Worm (Caenorhabditis elegans): ENCODE results near the gene srh-36.
A peak's percentile ranks its signal among the peaks of the same experiment; 100 is the strongest.

Gene srh-36

DNA sequence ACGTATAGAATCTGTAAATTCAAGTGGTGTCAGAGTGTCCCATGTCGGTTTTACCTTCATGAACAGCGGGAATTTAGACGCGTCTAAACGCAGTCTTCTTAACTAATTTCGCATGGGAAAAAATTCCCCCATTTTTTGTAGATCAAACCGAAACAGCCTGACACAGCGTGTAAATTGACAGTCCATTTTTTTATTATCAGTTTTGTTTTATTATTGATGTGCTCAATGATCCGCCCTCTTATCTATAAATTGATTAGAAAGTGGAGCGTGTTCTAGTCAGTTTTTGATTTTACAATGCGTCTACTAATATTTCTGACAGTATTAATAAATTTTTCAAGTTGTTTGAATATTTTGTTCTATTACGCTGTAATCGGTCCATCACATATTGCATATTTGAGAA lies 27.6 kb upstream of the srh-36 start, which contains the start of gene ugt-53:
Gene ugt-53, plus strand, starts transcription at position 273 of the 400 bp plus-strand sequence.
- TF ChIP-seq klf-2 (GFP tag; conservative IDR thresholded peaks at IDR 0.05) (no peak), cog-1 (tag; optimal IDR thresholded peaks at IDR 0.05) (no peak), ztf-23 (GFP tag; IDR thresholded peaks at IDR 0.05) (no peak), ref-1 (GFP tag; conservative IDR thresholded peaks at IDR 0.05) (no peak), flt-1 (GFP tag; IDR thresholded peaks at IDR 0.05) (no peak), T22C8.4 (GFP tag; IDR thresholded peaks at IDR 0.05) (no peak), med-1 (GFP tag; optimal IDR thresholded peaks at IDR 0.05; ENCODE audit: insufficient read depth) (no peak), tab-1 (GFP tag; IDR thresholded peaks at IDR 0.05) (no peak), ztf-29 (GFP tag; IDR thresholded peaks at IDR 0.05) (no peak)

DNA sequence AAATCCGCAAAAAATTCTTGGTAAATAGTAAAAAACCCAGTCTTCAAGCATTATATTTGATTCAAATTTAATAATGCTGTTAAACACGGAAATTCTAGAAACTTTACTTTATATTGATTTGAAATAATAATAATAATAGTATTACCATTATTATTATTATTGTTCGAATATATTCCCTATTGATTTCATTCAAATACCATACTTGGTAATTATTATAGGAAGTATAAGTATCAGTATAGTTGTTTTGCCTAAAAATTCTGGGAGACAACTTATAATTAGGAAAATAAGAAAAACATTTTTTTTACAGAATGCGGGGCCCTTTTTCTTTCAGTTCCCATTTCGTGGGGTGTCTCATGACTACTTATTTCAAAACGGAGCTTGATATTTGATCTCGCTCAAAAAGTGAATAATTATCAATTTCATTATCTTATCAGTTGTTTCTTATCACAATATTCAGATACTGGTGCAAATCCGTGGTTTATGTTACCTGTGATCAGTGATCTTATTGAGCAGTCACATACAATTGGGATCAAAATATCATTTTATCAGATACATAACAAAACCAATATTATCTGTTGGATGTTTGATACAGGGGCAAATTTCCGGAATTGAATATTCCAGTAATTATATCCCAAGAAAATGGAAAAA lies 26.9 kb upstream of the srh-36 start, which contains the start of gene srj-49:
Gene srj-49, minus strand, starts transcription at position 51 of the 648 bp plus-strand sequence.
- TF ChIP-seq ref-1 (GFP tag; conservative IDR thresholded peaks at IDR 0.05), result no peak
- no peak for TF ChIP-seq ztf-29 (GFP tag; IDR thresholded peaks at IDR 0.05)
- TF ChIP-seq klf-2 (GFP tag; conservative IDR thresholded peaks at IDR 0.05), result no peak
- TF ChIP-seq med-1 (GFP tag; optimal IDR thresholded peaks at IDR 0.05; ENCODE audit: insufficient read depth), result no peak
- TF ChIP-seq flt-1 (GFP tag; IDR thresholded peaks at IDR 0.05), result no peak
- TF ChIP-seq cog-1 (tag; optimal IDR thresholded peaks at IDR 0.05), result no peak
- no peak for TF ChIP-seq ztf-23 (GFP tag; IDR thresholded peaks at IDR 0.05)
- TF ChIP-seq tab-1 (GFP tag; IDR thresholded peaks at IDR 0.05), result no peak
- TF ChIP-seq T22C8.4 (GFP tag; IDR thresholded peaks at IDR 0.05), result no peak

DNA sequence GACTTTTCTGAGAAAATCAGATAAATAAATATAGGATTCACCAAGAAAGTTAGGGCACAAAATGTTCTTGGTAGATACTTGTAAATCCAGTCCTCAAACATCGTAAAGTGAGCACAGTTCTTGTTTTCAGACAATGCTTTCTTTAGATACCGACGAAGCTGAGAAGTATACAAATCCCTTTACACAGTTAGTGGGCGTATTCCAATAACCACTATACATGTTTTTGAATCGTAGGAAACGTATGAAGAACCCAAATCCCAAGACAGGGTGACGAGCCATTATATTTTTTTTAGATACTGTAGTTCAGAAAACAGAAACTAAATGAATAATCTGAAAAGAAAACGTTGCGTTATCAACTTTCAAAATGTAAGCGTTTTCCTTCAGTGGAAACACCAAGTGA lies 24.3 kb upstream of the srh-36 start, which contains the start of gene srj-44:
Gene srj-44, minus strand, starts transcription at position 101 of the 400 bp plus-strand sequence.
- TF ChIP-seq ref-1 (GFP tag; conservative IDR thresholded peaks at IDR 0.05) (no peak), ztf-23 (GFP tag; IDR thresholded peaks at IDR 0.05) (no peak), ztf-29 (GFP tag; IDR thresholded peaks at IDR 0.05) (no peak), flt-1 (GFP tag; IDR thresholded peaks at IDR 0.05) (no peak), klf-2 (GFP tag; conservative IDR thresholded peaks at IDR 0.05) (no peak), tab-1 (GFP tag; IDR thresholded peaks at IDR 0.05) (no peak), med-1 (GFP tag; optimal IDR thresholded peaks at IDR 0.05; ENCODE audit: insufficient read depth) (no peak), cog-1 (tag; optimal IDR thresholded peaks at IDR 0.05) (no peak), T22C8.4 (GFP tag; IDR thresholded peaks at IDR 0.05) (no peak)

DNA sequence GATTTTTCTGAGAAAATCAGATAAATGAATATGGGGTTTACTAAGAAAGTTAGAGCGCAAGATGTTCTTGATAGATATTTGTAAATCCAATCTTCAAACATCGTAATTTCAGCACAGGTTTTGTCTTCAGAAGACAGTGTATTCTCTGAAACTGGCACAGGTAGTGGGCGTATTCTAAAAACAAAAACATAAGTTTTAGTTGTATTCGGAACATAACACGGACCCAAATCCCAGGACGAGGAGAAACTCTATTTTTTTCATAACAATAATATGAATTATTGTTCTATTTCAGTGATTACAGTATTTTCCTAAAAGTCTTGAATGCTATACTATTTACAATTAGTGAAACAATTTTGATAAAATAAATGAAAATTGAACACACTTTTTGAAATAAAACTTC lies 15.0 kb upstream of the srh-36 start, which contains the start of gene srj-45:
Gene srj-45, minus strand, starts transcription at position 101 of the 400 bp plus-strand sequence.
- TF ChIP-seq ztf-23 (GFP tag; IDR thresholded peaks at IDR 0.05), result no peak
- TF ChIP-seq flt-1 (GFP tag; IDR thresholded peaks at IDR 0.05), result no peak

DNA sequence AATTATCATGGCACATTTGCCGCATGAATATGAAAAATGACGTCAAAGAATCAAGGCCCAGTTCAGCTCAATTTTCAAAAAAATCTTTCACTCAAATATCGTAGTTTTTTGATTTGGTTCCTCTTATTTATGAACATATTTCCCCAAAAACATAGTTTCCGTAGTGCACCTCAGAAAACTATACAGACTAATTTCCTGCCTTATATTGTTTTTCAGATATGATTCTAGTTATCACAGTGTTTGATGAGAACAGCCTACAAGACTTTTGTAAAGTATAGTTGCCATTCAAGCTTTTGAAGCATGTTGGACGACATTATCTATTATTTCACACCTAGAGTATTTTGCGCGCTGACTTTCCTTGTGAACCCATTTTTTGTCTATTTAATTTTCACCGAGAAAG lies 11.2 kb upstream of the srh-36 start, which contains the start of gene srj-50:
Gene srj-50, plus strand, starts transcription at position 301 of the 400 bp plus-strand sequence.
- TF ChIP-seq ref-1 (GFP tag; conservative IDR thresholded peaks at IDR 0.05) (no peak), ztf-23 (GFP tag; IDR thresholded peaks at IDR 0.05) (no peak), T22C8.4 (GFP tag; IDR thresholded peaks at IDR 0.05) (no peak), flt-1 (GFP tag; IDR thresholded peaks at IDR 0.05) (no peak), tab-1 (GFP tag; IDR thresholded peaks at IDR 0.05) (no peak)

DNA sequence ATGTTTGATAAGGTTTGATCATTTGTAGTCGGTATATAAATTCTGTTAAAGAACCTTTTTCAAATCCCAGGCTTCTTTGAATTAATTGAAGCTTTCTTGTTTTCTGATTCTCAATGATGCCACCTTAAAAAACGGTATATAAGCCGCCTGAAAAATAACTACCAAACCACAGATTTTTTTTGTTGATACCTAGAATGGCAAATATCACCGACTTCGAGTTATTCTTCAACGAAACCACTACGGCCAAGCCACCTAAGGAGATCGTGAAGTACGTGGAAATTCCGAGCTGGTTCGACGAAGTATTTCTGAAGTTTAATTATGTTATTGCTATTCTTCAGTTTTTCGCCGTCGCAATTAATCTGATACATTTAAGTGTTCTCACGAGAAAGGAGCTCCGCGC lies 9.3 kb upstream of the srh-36 start, which contains the start of gene srw-2:
Gene srw-2, plus strand, starts transcription at position 62 of the 400 bp plus-strand sequence.
- TF ChIP-seq ztf-29 (GFP tag; IDR thresholded peaks at IDR 0.05), result no peak
- no peak for TF ChIP-seq med-1 (GFP tag; optimal IDR thresholded peaks at IDR 0.05; ENCODE audit: insufficient read depth)
- TF ChIP-seq tab-1 (GFP tag; IDR thresholded peaks at IDR 0.05), result no peak
- no peak for TF ChIP-seq T22C8.4 (GFP tag; IDR thresholded peaks at IDR 0.05)
- TF ChIP-seq ztf-23 (GFP tag; IDR thresholded peaks at IDR 0.05), result no peak
- TF ChIP-seq klf-2 (GFP tag; conservative IDR thresholded peaks at IDR 0.05), result no peak
- TF ChIP-seq flt-1 (GFP tag; IDR thresholded peaks at IDR 0.05), result no peak
- TF ChIP-seq cog-1 (tag; optimal IDR thresholded peaks at IDR 0.05), result no peak
- no peak for TF ChIP-seq ref-1 (GFP tag; conservative IDR thresholded peaks at IDR 0.05)

DNA sequence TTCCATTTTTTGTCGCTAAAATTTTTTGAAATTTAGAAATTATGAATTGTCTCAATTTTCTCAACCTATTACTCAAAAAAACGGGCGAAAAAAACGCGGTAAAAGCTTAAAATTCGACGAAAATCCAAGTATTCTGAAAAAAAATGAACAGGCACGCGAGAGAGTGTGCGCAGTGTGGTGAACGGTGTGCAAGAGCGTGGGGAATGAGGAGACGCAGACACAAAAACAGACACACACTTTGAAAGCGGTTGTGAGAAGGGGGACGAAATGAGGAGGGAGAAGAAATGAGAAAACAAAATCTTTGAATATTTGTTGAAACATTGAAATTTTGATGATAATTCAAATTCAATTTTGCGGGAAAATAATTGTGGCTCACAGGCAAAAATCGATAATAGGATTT lies 5.3 kb upstream of the srh-36 start, which contains the start of gene T03D3.5:
Gene T03D3.5, minus strand, starts transcription at position 21 of the 400 bp plus-strand sequence.
- TF ChIP-seq klf-2 (GFP tag; conservative IDR thresholded peaks at IDR 0.05) (no peak), ztf-23 (GFP tag; IDR thresholded peaks at IDR 0.05) (no peak), ref-1 (GFP tag; conservative IDR thresholded peaks at IDR 0.05) (no peak), flt-1 (GFP tag; IDR thresholded peaks at IDR 0.05) (no peak), T22C8.4 (GFP tag; IDR thresholded peaks at IDR 0.05) (no peak), cog-1 (tag; optimal IDR thresholded peaks at IDR 0.05) (no peak), ztf-29 (GFP tag; IDR thresholded peaks at IDR 0.05) (no peak), tab-1 (GFP tag; IDR thresholded peaks at IDR 0.05) (no peak), med-1 (GFP tag; optimal IDR thresholded peaks at IDR 0.05; ENCODE audit: insufficient read depth) (no peak)

DNA sequence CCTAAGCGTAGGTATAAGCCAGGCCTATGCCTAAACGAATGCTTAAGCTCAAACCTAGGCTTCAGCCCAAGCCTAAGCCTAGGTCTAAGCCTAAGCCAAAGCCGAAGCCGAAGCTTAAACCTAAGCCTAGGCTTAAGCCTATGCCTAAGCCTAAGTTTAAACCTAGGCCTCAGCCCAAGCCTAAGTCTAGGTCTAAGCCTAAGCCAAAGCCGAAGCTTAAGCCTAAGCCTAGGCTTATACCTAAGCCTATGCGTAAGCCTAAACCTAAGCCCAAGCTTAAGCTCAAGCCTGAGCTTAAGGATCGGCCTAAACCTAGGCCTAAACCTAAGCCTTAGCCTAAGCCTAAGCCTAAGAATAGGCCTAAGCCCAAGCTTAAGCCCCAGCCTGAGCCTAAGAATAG lies 4.5 kb upstream of the srh-36 start:
- 0 out of 2 replicates have a peak, but pooled peaks have one; percentile 16 for TF ChIP-seq ztf-29 (GFP tag; IDR thresholded peaks at IDR 0.05)
- TF ChIP-seq T22C8.4 (GFP tag; IDR thresholded peaks at IDR 0.05), result no peak
- no peak for TF ChIP-seq flt-1 (GFP tag; IDR thresholded peaks at IDR 0.05)

DNA sequence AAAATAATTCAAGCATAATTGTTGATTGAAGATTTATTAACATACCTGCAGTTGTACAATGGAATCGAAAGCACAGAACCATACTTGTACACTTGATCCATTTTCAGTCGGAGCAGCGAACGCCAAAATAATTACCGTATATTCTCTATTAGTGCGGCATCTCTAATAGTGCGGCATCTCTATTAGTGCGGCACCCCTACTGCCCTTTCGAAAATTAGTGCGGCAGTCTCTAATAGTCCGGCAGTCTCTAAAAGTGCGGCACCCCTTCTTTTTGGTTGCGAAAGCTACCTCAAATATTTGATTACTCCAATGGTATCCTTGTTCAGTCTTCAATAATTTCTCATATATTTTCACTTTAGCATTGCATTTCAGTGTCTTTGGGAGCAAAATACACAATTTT lies 3.4 kb downstream of the srh-36 start, which contains the start of gene srt-34:
Gene srt-34, minus strand, starts transcription at position 101 of the 400 bp plus-strand sequence.
- no peak for TF ChIP-seq ref-1 (GFP tag; conservative IDR thresholded peaks at IDR 0.05)
- no peak for TF ChIP-seq klf-2 (GFP tag; conservative IDR thresholded peaks at IDR 0.05)
- TF ChIP-seq flt-1 (GFP tag; IDR thresholded peaks at IDR 0.05), result no peak
- TF ChIP-seq T22C8.4 (GFP tag; IDR thresholded peaks at IDR 0.05), result no peak

DNA sequence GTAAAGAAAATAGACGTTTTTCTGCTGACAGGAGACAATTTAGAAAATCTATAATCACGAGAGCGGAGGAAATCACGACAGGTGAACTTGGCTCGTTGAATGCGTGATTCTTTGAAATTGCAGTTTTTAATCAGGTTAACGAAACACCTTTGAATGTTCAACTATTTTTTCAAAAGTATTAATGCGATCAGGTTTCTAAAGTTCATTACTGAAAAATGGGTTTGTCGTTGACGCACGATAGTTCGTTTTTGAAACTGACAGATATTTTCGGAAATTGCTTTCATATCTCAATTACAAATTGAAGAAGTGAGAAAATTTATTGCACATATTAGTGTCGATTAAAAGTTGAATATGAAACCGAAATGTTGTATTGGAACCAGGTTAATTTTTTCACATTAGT lies 5.5 kb downstream of the srh-36 start, which contains the start of gene F54E2.5:
Gene F54E2.5, minus strand, starts transcription at position 101 of the 400 bp plus-strand sequence.
- no peak for TF ChIP-seq klf-2 (GFP tag; conservative IDR thresholded peaks at IDR 0.05)
- no peak for TF ChIP-seq med-1 (GFP tag; optimal IDR thresholded peaks at IDR 0.05; ENCODE audit: insufficient read depth)
- no peak for TF ChIP-seq ztf-29 (GFP tag; IDR thresholded peaks at IDR 0.05)
- no peak for TF ChIP-seq tab-1 (GFP tag; IDR thresholded peaks at IDR 0.05)
- no peak for TF ChIP-seq ref-1 (GFP tag; conservative IDR thresholded peaks at IDR 0.05)
